Fruit fly (Drosophila melanogaster): ENCODE measurements around the gene Task7.

Gene Task7

dm6 chr3R:9370413-9370812 lies 41.7 kb downstream of the Task7 start (continued):
- TF ChIP-seq CG3995 (GFP tag; optimal IDR thresholded peaks at IDR 0.05) = peak; percentile 4
- TF ChIP-seq HmgZ (tag; optimal IDR thresholded peaks at IDR 0.05) = peak; percentile 34
- TF ChIP-seq ems (GFP tag; optimal IDR thresholded peaks at IDR 0.05) = no peak
- TF ChIP-seq ham (GFP tag; IDR thresholded peaks at IDR 0.05) = no peak
- no peak for TF ChIP-seq cg (GFP tag; optimal IDR thresholded peaks at IDR 0.05)
- no peak for TF ChIP-seq Poxn (GFP tag; IDR thresholded peaks at IDR 0.05)
- TF ChIP-seq Mad (GFP tag; optimal IDR thresholded peaks at IDR 0.05) = no peak
- no peak for TF ChIP-seq CG2875 (GFP tag; optimal IDR thresholded peaks at IDR 0.05)
- peak; percentile 19 for TF ChIP-seq CG12071 (GFP tag; optimal IDR thresholded peaks at IDR 0.05)
- TF ChIP-seq Atf-2 (GFP tag; optimal IDR thresholded peaks at IDR 0.05) = no peak
- TF ChIP-seq CG3065 (GFP tag; optimal IDR thresholded peaks at IDR 0.05) = no peak
- no peak for TF ChIP-seq crol (GFP tag; IDR thresholded peaks at IDR 0.05)
- TF ChIP-seq CG13894 (tag; optimal IDR thresholded peaks at IDR 0.05) = no peak
- TF ChIP-seq Hr3 (GFP tag; optimal IDR thresholded peaks at IDR 0.05) = peak; percentile 44
- no peak for TF ChIP-seq CG31388 (GFP tag; optimal IDR thresholded peaks at IDR 0.05)
- TF ChIP-seq CG31441 (GFP tag; IDR thresholded peaks at IDR 0.05) = peak; percentile 37; the same call in 1 of the 2 replicates
- TF ChIP-seq CG7963 (GFP tag; IDR thresholded peaks at IDR 0.05; ENCODE audit: partially characterized antibody) = no peak
- no peak for TF ChIP-seq Spps (tag; optimal IDR thresholded peaks at IDR 0.05)
- TF ChIP-seq CG3726 (GFP tag; IDR thresholded peaks at IDR 0.05) = no peak
- no peak for TF ChIP-seq CG4360 (GFP tag; IDR thresholded peaks at IDR 0.05)
- TF ChIP-seq CG3847 (GFP tag; IDR thresholded peaks at IDR 0.05) = no peak; the same call in 1 of the 2 replicates
- TF ChIP-seq CG3838 (GFP tag; optimal IDR thresholded peaks at IDR 0.05) = no peak
- no peak for TF ChIP-seq ftz-f1 (GFP tag; optimal IDR thresholded peaks at IDR 0.05)
- no peak for TF ChIP-seq CG34376 (GFP tag; optimal IDR thresholded peaks at IDR 0.05)
- no peak for TF ChIP-seq Dp (GFP tag; optimal IDR thresholded peaks at IDR 0.05)
- no peak for TF ChIP-seq oc (tag; optimal IDR thresholded peaks at IDR 0.05)
- TF ChIP-seq chinmo (GFP tag; IDR thresholded peaks at IDR 0.05; ENCODE audit: partially characterized antibody) = 0 out of 4 replicates have a peak, but pooled peaks have one; percentile 29
- TF ChIP-seq kni (GFP tag; optimal IDR thresholded peaks at IDR 0.05) = no peak
- TF ChIP-seq Eip74EF (GFP tag; optimal IDR thresholded peaks at IDR 0.05) = no peak
- peak; percentile 72 for TF ChIP-seq Fer1 (GFP tag; optimal IDR thresholded peaks at IDR 0.05)
- no peak for TF ChIP-seq z (GFP tag; IDR thresholded peaks at IDR 0.05)
- TF ChIP-seq Dll (GFP tag; IDR thresholded peaks at IDR 0.05; ENCODE audit: partially characterized antibody) = no peak
- peak; percentile 44 for TF ChIP-seq phol (tag; optimal IDR thresholded peaks at IDR 0.05)
- TF ChIP-seq gem (tag; optimal IDR thresholded peaks at IDR 0.05) = peak; percentile 75
- no peak for TF ChIP-seq nom (GFP tag; optimal IDR thresholded peaks at IDR 0.05)
- TF ChIP-seq lilli (GFP tag; optimal IDR thresholded peaks at IDR 0.05) = peak; percentile 67
- no peak for TF ChIP-seq CG11560 (tag; IDR thresholded peaks at IDR 0.05)
- TF ChIP-seq Asciz (GFP tag; optimal IDR thresholded peaks at IDR 0.05) = peak; percentile 30
- peak; percentile 52; the same call in 1 of the 2 replicates for TF ChIP-seq al (GFP tag; IDR thresholded peaks at IDR 0.05)
- TF ChIP-seq ash1 (GFP tag; optimal IDR thresholded peaks at IDR 0.05) = no peak
- peak; percentile 23 for TF ChIP-seq Antp (GFP tag; optimal IDR thresholded peaks at IDR 0.05)
- no peak for TF ChIP-seq dimm (GFP tag; IDR thresholded peaks at IDR 0.05)
- peak; percentile 68 for TF ChIP-seq CG14441 (GFP tag; IDR thresholded peaks at IDR 0.05)
- peak; percentile 41 for TF ChIP-seq CG12155 (GFP tag; optimal IDR thresholded peaks at IDR 0.05)
- no peak for TF ChIP-seq Doc2 (GFP tag; IDR thresholded peaks at IDR 0.05)
- TF ChIP-seq sisA (GFP tag; IDR thresholded peaks at IDR 0.05) = peak; percentile 50
- TF ChIP-seq CG6175 (GFP tag; IDR thresholded peaks at IDR 0.05) = no peak
- no peak for TF ChIP-seq CG6254 (GFP tag; optimal IDR thresholded peaks at IDR 0.05)
- no peak for TF ChIP-seq CG9876 (GFP tag; optimal IDR thresholded peaks at IDR 0.05)
- no peak for TF ChIP-seq Bgb (GFP tag; IDR thresholded peaks at IDR 0.05; ENCODE audit: partially characterized antibody)
- no peak for TF ChIP-seq CG14710 (tag; optimal IDR thresholded peaks at IDR 0.05)

Measured in whole organism, embryonic.